Worm (Caenorhabditis elegans) whole organism, dauer: ENCODE results near the gene emc-2.

Source experiments
- unc-62 ChIP-seq: sonication (generic microtip); optimal IDR thresholded peaks from 2 replicates; lab custom pipeline; 2017; ENCODE audit warnings: missing biosample characterization, missing genetic modification reagents, missing genetic modification characterization

emc-2 gene

ce11 chrII:1256742-1257141, 49.2 kb downstream of the emc-2 start:
- no peak for TF ChIP-seq unc-62 (GFP tag; lab: Kevin White, UChicago)

- TF ChIP-seq unc-62 (GFP tag; lab: Kevin White, UChicago) = no peak
Observed at ce11 chrII:1255637-1256036, 50.3 kb downstream of the emc-2 start, which contains the start of gene clec-119. TSS of gene clec-119 (plus strand) at chrII:1255937.
